Worm (Caenorhabditis elegans): ENCODE data around the gene C27D6.15.

C27D6.15 gene

DNA sequence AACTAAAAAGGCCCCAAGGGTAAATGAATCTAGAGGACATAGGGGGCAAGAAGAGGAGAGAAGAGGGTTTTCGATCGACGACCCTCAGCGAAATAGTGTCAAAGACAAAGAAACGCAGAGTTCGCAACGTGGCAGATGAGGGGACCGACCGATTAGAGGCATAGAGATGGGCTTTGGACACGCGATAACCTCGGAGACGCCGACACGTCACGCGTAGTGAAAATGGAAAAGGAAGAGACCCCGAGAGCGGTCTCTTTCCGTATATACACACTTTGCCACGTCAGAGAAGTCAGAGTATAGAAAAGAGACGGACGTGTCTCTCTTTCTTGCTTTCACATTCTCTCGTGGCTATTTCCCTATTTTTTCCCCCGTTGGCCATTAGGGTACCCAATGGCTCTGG lies 9.8 kb downstream of the C27D6.15 start (continued):
- 0 out of 2 replicates have a peak, but pooled peaks have one; percentile 34 for TF ChIP-seq pbrm-1 (GFP tag; IDR thresholded peaks at IDR 0.05)
- peak; percentile 92 for TF ChIP-seq zfh-2 (GFP tag; conservative IDR thresholded peaks at IDR 0.05)
- TF ChIP-seq madf-6 (GFP tag; IDR thresholded peaks at IDR 0.05): no peak
- no peak for TF ChIP-seq efl-1 (GFP tag; optimal IDR thresholded peaks at IDR 0.05)
- peak; percentile 32 for TF ChIP-seq F52B5.7 (tag; optimal IDR thresholded peaks at IDR 0.05)
- TF ChIP-seq F57A8.1 (GFP tag; optimal IDR thresholded peaks at IDR 0.05): no peak
- 0 out of 2 replicates have a peak, but pooled peaks have one; percentile 15 for TF ChIP-seq hsf-1 (GFP tag; IDR thresholded peaks at IDR 0.05)
- TF ChIP-seq lsl-1 (GFP tag; optimal IDR thresholded peaks at IDR 0.05): no peak
- TF ChIP-seq nfyb-1 (GFP tag; IDR thresholded peaks at IDR 0.05): peak; percentile 81
- no peak for TF ChIP-seq F33H1.4 (GFP tag; IDR thresholded peaks at IDR 0.05)
- TF ChIP-seq K11D2.4 (GFP tag; IDR thresholded peaks at IDR 0.05): peak; percentile 31; the same call in 1 of the 2 replicates
- TF ChIP-seq D2030.7 (GFP tag; IDR thresholded peaks at IDR 0.05): no peak
- TF ChIP-seq mes-4 (tag; optimal IDR thresholded peaks at IDR 0.05): no peak
- no peak for TF ChIP-seq F23B12.7 (tag; optimal IDR thresholded peaks at IDR 0.05; ENCODE audit: insufficient read depth)
- no peak for TF ChIP-seq ceh-40 (GFP tag; IDR thresholded peaks at IDR 0.05)
- TF ChIP-seq ztf-26 (tag; optimal IDR thresholded peaks at IDR 0.05): peak; percentile 27
- TF ChIP-seq attf-6 (GFP tag; IDR thresholded peaks at IDR 0.05): no peak
- TF ChIP-seq C06A6.2 (GFP tag; conservative IDR thresholded peaks at IDR 0.05): no peak
- 0 out of 2 replicates have a peak, but pooled peaks have one; percentile 61 for TF ChIP-seq egl-44 (GFP tag; IDR thresholded peaks at IDR 0.05)
- TF ChIP-seq nhr-179 (tag; optimal IDR thresholded peaks at IDR 0.05): no peak
- peak; percentile 47 to 89 for TF ChIP-seq let-607 (tag; optimal IDR thresholded peaks at IDR 0.05)
- peak; percentile 51 for TF ChIP-seq K12H6.12 (tag; optimal IDR thresholded peaks at IDR 0.05)
- no peak for TF ChIP-seq ztf-25 (GFP tag; IDR thresholded peaks at IDR 0.05)
- no peak for TF ChIP-seq him-1 (tag; optimal IDR thresholded peaks at IDR 0.05)
- TF ChIP-seq let-526 (GFP tag; IDR thresholded peaks at IDR 0.05): no peak
- peak; percentile 2 for TF ChIP-seq lin-54 (GFP tag; optimal IDR thresholded peaks at IDR 0.05)
- no peak for TF ChIP-seq ceh-91 (GFP tag; IDR thresholded peaks at IDR 0.05)
- TF ChIP-seq nhr-27 (tag; optimal IDR thresholded peaks at IDR 0.05): no peak
- TF ChIP-seq lin-40 (tag; optimal IDR thresholded peaks at IDR 0.05): peak; percentile 58
- no peak for TF ChIP-seq sdz-38 (tag; optimal IDR thresholded peaks at IDR 0.05)
- no peak for TF ChIP-seq egl-18 (GFP tag; IDR thresholded peaks at IDR 0.05)
- no peak for TF ChIP-seq cebp-2 (GFP tag; IDR thresholded peaks at IDR 0.05)
- TF ChIP-seq ztf-3 (GFP tag; optimal IDR thresholded peaks at IDR 0.05): peak; percentile 42
- TF ChIP-seq ztf-28 (GFP tag; IDR thresholded peaks at IDR 0.05): no peak
- TF ChIP-seq dox-1 (GFP tag; IDR thresholded peaks at IDR 0.05): no peak
- TF ChIP-seq Y95B8A.8 (GFP tag; IDR thresholded peaks at IDR 0.05): no peak
- peak; percentile 47 for TF ChIP-seq ZK185.1 (tag; optimal IDR thresholded peaks at IDR 0.05; ENCODE audit: poor library complexity, severe bottlenecking)
- no peak for TF ChIP-seq ceh-100 (GFP tag; IDR thresholded peaks at IDR 0.05)
- TF ChIP-seq rpc-1 (optimal IDR thresholded peaks at IDR 0.05): no peak
- no peak for TF ChIP-seq rpc-1 (tag; optimal IDR thresholded peaks at IDR 0.05)
- TF ChIP-seq die-1 (tag; optimal IDR thresholded peaks at IDR 0.05): peak; percentile 46
- no peak for TF ChIP-seq T07F8.4 (tag; optimal IDR thresholded peaks at IDR 0.05)
- TF ChIP-seq cebp-1 (GFP tag; IDR thresholded peaks at IDR 0.05): no peak
- peak; percentile 72 for TF ChIP-seq cebp-1 (tag; optimal IDR thresholded peaks at IDR 0.05)
- no peak for TF ChIP-seq ceh-79 (tag; optimal IDR thresholded peaks at IDR 0.05)
- TF ChIP-seq repo-1 (tag; optimal IDR thresholded peaks at IDR 0.05): peak; percentile 55
- no peak for TF ChIP-seq hlh-12 (tag; optimal IDR thresholded peaks at IDR 0.05)
- no peak for TF ChIP-seq T26A5.8 (tag; optimal IDR thresholded peaks at IDR 0.05)
- TF ChIP-seq nfya-2 (GFP tag; IDR thresholded peaks at IDR 0.05): no peak
- TF ChIP-seq ceh-58 (GFP tag; IDR thresholded peaks at IDR 0.05): no peak
- TF ChIP-seq madf-8 (GFP tag; conservative IDR thresholded peaks at IDR 0.05): no peak
